Worm (Caenorhabditis elegans): Measurements from ENCODE around the gene srx-22.

The srx-22 gene

ce11 chrV:730216-730615 is 50.5 kb downstream of the srx-22 start (continued):
- TF ChIP-seq nhr-71 (tag; optimal IDR thresholded peaks at IDR 0.05): peak; percentile 88
- peak; percentile 44 for TF ChIP-seq rnt-1 (tag; optimal IDR thresholded peaks at IDR 0.05)
- TF ChIP-seq zip-4 (GFP tag; optimal IDR thresholded peaks at IDR 0.05): no peak
- peak in 1 of 2 experiments; percentile 6 for TF ChIP-seq efl-1 (optimal IDR thresholded peaks at IDR 0.05)
- TF ChIP-seq efl-1 (GFP tag; optimal IDR thresholded peaks at IDR 0.05 in 1 of 2): no peak
- no peak for TF ChIP-seq ets-5 (GFP tag; IDR thresholded peaks at IDR 0.05)
- no peak for TF ChIP-seq mef-2 (tag; optimal IDR thresholded peaks at IDR 0.05)
- peak; percentile 77 for TF ChIP-seq sup-37 (GFP tag; optimal IDR thresholded peaks at IDR 0.05)
- no peak for TF ChIP-seq snpc-4 (tag; optimal IDR thresholded peaks at IDR 0.05)
- TF ChIP-seq efl-3 (GFP tag; optimal IDR thresholded peaks at IDR 0.05): no peak
- TF ChIP-seq nhr-76 (tag; optimal IDR thresholded peaks at IDR 0.05): no peak
- TF ChIP-seq aha-1 (tag; optimal IDR thresholded peaks at IDR 0.05): no peak
- TF ChIP-seq nhr-11 (tag; optimal IDR thresholded peaks at IDR 0.05): no peak
- no peak for TF ChIP-seq fos-1 (tag; optimal IDR thresholded peaks at IDR 0.05)
- TF ChIP-seq lin-13 (GFP tag; optimal IDR thresholded peaks at IDR 0.05): no peak
- no peak for TF ChIP-seq sox-4 (tag; optimal IDR thresholded peaks at IDR 0.05)
- TF ChIP-seq dpl-1 (GFP tag; optimal IDR thresholded peaks at IDR 0.05): no peak
- TF ChIP-seq pax-3 (tag; optimal IDR thresholded peaks at IDR 0.05): no peak
- no peak for TF ChIP-seq lin-39 (tag; optimal IDR thresholded peaks at IDR 0.05)
- TF ChIP-seq ceh-8 (GFP tag; optimal IDR thresholded peaks at IDR 0.05): no peak
- peak; percentile 40 for TF ChIP-seq mep-1 (tag; optimal IDR thresholded peaks at IDR 0.05)
- TF ChIP-seq tlp-1 (tag; optimal IDR thresholded peaks at IDR 0.05): no peak
- TF ChIP-seq hlh-17 (GFP tag; optimal IDR thresholded peaks at IDR 0.05; ENCODE audit: borderline replicate concordance): no peak
- TF ChIP-seq Y116A8C.19 (tag; optimal IDR thresholded peaks at IDR 0.05; ENCODE audit: borderline replicate concordance): no peak
- TF ChIP-seq nhr-20 (tag; optimal IDR thresholded peaks at IDR 0.05): peak; percentile 75
- TF ChIP-seq C34B4.2 (tag; optimal IDR thresholded peaks at IDR 0.05): no peak
- TF ChIP-seq nhr-19 (GFP tag; conservative IDR thresholded peaks at IDR 0.05): peak; percentile 94
- peak; percentile 5 for TF ChIP-seq xbp-1 (tag; optimal IDR thresholded peaks at IDR 0.05)
- peak; percentile 74 for TF ChIP-seq nhr-90 (tag; optimal IDR thresholded peaks at IDR 0.05; ENCODE audit: poor library complexity)
- TF ChIP-seq lin-15B (tag; optimal IDR thresholded peaks at IDR 0.05): no peak
- TF ChIP-seq egl-13 (tag; optimal IDR thresholded peaks at IDR 0.05): no peak

All from whole organism, L1 larva.